Fruit fly (Drosophila melanogaster): Measurements from ENCODE around the gene Rack1.

DNA sequence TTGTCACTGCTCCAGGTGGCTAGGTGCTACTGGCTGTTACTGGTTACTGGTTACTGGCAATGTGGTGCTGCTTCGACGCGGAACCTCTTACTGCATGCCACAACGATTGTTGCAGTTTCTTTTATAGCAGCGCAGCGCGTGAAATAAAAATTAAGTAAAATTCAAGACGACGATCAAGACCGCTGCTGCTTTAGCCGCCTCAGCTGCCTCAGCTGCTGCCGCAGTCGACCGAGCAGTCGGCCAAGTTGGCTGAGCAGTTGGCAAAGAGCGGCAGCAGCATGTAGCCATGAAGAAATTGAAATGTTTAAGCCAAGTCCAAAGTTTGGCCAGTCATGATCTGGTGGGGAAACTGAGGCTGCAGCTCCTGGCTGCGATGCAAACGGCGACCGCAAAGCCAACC is 33.6 kb upstream of the Rack1 start, which contains the start of gene TwdlE:
- TF ChIP-seq psq (optimal IDR thresholded peaks at IDR 0.05) (no peak), Myc (optimal IDR thresholded peaks at IDR 0.05) (no peak), Sin3A (optimal IDR thresholded peaks at IDR 0.05) (no peak), h (optimal IDR thresholded peaks at IDR 0.05) (no peak), ttk (optimal IDR thresholded peaks at IDR 0.05) (no peak), insv (optimal IDR thresholded peaks at IDR 0.05) (no peak)

Measured in Kc167 (cell line).